Worm (Caenorhabditis elegans): ENCODE results near the gene pqm-1.

DNA sequence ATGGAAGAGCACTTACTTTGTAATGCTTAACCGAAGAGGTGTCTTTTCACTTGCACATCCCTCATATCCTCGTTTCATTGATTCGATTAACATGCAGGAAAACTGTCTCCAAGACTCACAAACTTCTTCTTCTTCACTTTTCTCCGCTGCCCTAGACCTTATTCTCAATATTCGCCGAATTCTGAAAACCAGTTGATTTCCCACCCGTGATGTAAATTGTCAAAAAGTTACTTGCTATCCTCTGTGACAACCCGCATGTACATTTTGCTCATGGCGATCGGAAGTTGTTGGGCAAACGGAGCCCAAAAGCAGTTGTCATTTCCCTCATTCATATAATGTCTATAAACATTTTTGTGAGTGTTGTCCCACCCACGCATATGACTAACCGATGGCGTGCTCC, 42.0 kb downstream of the pqm-1 start:
- no peak for TF ChIP-seq skn-1 (tag; optimal IDR thresholded peaks at IDR 0.05)
- TF ChIP-seq Y55F3AM.14 (GFP tag; optimal IDR thresholded peaks at IDR 0.05), result no peak
- no peak for TF ChIP-seq sem-4 (tag; optimal IDR thresholded peaks at IDR 0.05)
- TF ChIP-seq crh-2 (tag; optimal IDR thresholded peaks at IDR 0.05), result no peak
- TF ChIP-seq unc-62 (GFP tag; optimal IDR thresholded peaks at IDR 0.05), result no peak
- no peak for TF ChIP-seq R02D3.7 (tag; optimal IDR thresholded peaks at IDR 0.05)
- no peak for TF ChIP-seq nhr-25 (tag; optimal IDR thresholded peaks at IDR 0.05)
- no peak for TF ChIP-seq ceh-16 (tag; optimal IDR thresholded peaks at IDR 0.05)
- TF ChIP-seq zag-1 (tag; optimal IDR thresholded peaks at IDR 0.05), result no peak
- no peak for TF ChIP-seq C34F6.9 (tag; optimal IDR thresholded peaks at IDR 0.05)
- no peak for TF ChIP-seq lin-11 (tag; optimal IDR thresholded peaks at IDR 0.05)
